Fruit fly (Drosophila melanogaster): ENCODE results near the gene Sfp24Bb.

Sfp24Bb gene

dm6 chr2L:3657349-3658142, 12.0 kb downstream of the Sfp24Bb start (continued):
- TF ChIP-seq bigmax (GFP tag; optimal IDR thresholded peaks at IDR 0.05) (no peak), CG7963 (GFP tag; IDR thresholded peaks at IDR 0.05; ENCODE audit: partially characterized antibody) (no peak), NfI (GFP tag; optimal IDR thresholded peaks at IDR 0.05) (peak; percentile 59), CG11085 (GFP tag; IDR thresholded peaks at IDR 0.05) (no peak), dati (GFP tag; IDR thresholded peaks at IDR 0.05) (no peak), CG7745 (tag; optimal IDR thresholded peaks at IDR 0.05) (peak; percentile 63), dm (GFP tag; optimal IDR thresholded peaks at IDR 0.05) (peak; percentile 40)

- TF ChIP-seq kah (GFP tag; optimal IDR thresholded peaks at IDR 0.05) (peak; percentile 56), slp2 (GFP tag; optimal IDR thresholded peaks at IDR 0.05) (no peak), nom (GFP tag; optimal IDR thresholded peaks at IDR 0.05) (peak; percentile 31), odd (GFP tag; optimal IDR thresholded peaks at IDR 0.05) (no peak), knrl (GFP tag; IDR thresholded peaks at IDR 0.05; ENCODE audit: partially characterized antibody) (no peak), croc (GFP tag; conservative IDR thresholded peaks at IDR 0.05) (no peak), Scr (GFP tag; IDR thresholded peaks at IDR 0.05; ENCODE audit: partially characterized antibody) (no peak), chm (GFP tag; IDR thresholded peaks at IDR 0.05) (peak; percentile 75), CG11093 (GFP tag; IDR thresholded peaks at IDR 0.05) (no peak), CG1832 (GFP tag; optimal IDR thresholded peaks at IDR 0.05) (no peak), CG5180 (GFP tag; optimal IDR thresholded peaks at IDR 0.05) (no peak), Hand (GFP tag; optimal IDR thresholded peaks at IDR 0.05) (no peak), CG2129 (GFP tag; IDR thresholded peaks at IDR 0.05; ENCODE audit: partially characterized antibody) (no peak), da (GFP tag; optimal IDR thresholded peaks at IDR 0.05) (no peak), lmd (GFP tag; IDR thresholded peaks at IDR 0.05) (no peak), pnt (GFP tag; optimal IDR thresholded peaks at IDR 0.05) (no peak), CG14710 (tag; optimal IDR thresholded peaks at IDR 0.05) (no peak), tup (GFP tag; optimal IDR thresholded peaks at IDR 0.05) (no peak), lab (GFP tag; optimal IDR thresholded peaks at IDR 0.05) (peak; percentile 20), ftz-f1 (GFP tag; optimal IDR thresholded peaks at IDR 0.05) (no peak), Trl (optimal IDR thresholded peaks at IDR 0.05) (peak; percentile 32 to 71), Trl (GFP tag; optimal IDR thresholded peaks at IDR 0.05) (no peak), nerfin-1 (tag; optimal IDR thresholded peaks at IDR 0.05) (no peak), Doc2 (GFP tag; IDR thresholded peaks at IDR 0.05) (no peak), vvl (GFP tag; IDR thresholded peaks at IDR 0.05) (peak; percentile 42; the same call in 1 of the 2 replicates), MTF-1 (GFP tag; optimal IDR thresholded peaks at IDR 0.05; ENCODE audit: borderline replicate concordance) (no peak), CG2199 (GFP tag; IDR thresholded peaks at IDR 0.05) (0 out of 3 replicates have a peak, but pooled peaks have one; percentile 31), crc (GFP tag; optimal IDR thresholded peaks at IDR 0.05) (no peak), bbx (GFP tag; IDR thresholded peaks at IDR 0.05; ENCODE audit: partially characterized antibody) (peak; percentile 21; the same call in 1 of the 2 replicates), CG4360 (GFP tag; IDR thresholded peaks at IDR 0.05) (peak; percentile 13; the same call in 1 of the 2 replicates), Jarid2 (GFP tag; optimal IDR thresholded peaks at IDR 0.05) (peak; percentile 96), crol (GFP tag; IDR thresholded peaks at IDR 0.05) (no peak), Gsc (GFP tag; IDR thresholded peaks at IDR 0.05) (no peak), row (GFP tag; IDR thresholded peaks at IDR 0.05) (peak; percentile 6; the same call in 1 of the 3 replicates), trem (tag; optimal IDR thresholded peaks at IDR 0.05) (no peak), Sin3A (optimal IDR thresholded peaks at IDR 0.05) (no peak), CG3065 (GFP tag; optimal IDR thresholded peaks at IDR 0.05) (no peak), chinmo (GFP tag; IDR thresholded peaks at IDR 0.05; ENCODE audit: partially characterized antibody) (0 out of 4 replicates have a peak, but pooled peaks have one; percentile 34), Opbp (GFP tag; IDR thresholded peaks at IDR 0.05; ENCODE audit: partially characterized antibody) (no peak), dmrt99B (tag; optimal IDR thresholded peaks at IDR 0.05) (no peak), CG42726 (GFP tag; IDR thresholded peaks at IDR 0.05; ENCODE audit: partially characterized antibody) (peak; percentile 38; the same call in 1 of the 2 replicates)
Observed at dm6 chr2L:3656667-3657066, 12.9 kb downstream of the Sfp24Bb start, which contains the start of gene for. for (minus strand) TSS chr2L:3656953.

Measured in whole organism, embryonic.